Worm (Caenorhabditis elegans) whole organism, mixed stage, embryonic: ENCODE results near the gene M03A8.3.
A peak's percentile ranks its signal among the peaks of the same experiment; 100 is the strongest.

Source experiments
- M03D4.4 ChIP-seq: sonication (generic microtip); optimal IDR thresholded peaks from 2 replicates; lab custom pipeline; 2017; ENCODE audit warnings: mild to moderate bottlenecking, missing genetic modification characterization, missing compliant biosample characterization
- bed-3 ChIP-seq: fragments of 200-800 bp; sonication (Bioruptor generic); optimal IDR thresholded peaks from 3 replicates; lab custom pipeline; 2018; ENCODE audit warnings: mild to moderate bottlenecking, missing genetic modification characterization, moderate library complexity, missing compliant biosample characterization
- blmp-1 ChIP-seq: fragments of 150-350 bp; optimal IDR thresholded peaks from 2 replicates; lab custom pipeline; 2014; ENCODE audit warnings: missing biosample characterization, missing genetic modification characterization
- ceh-39 ChIP-seq: fragments of 150-350 bp; optimal IDR thresholded peaks from 2 replicates; lab custom pipeline; 2014; ENCODE audit warnings: missing biosample characterization, missing genetic modification characterization
- ceh-83 ChIP-seq: fragments of 200-800 bp; sonication (Bioruptor generic); optimal IDR thresholded peaks from 2 replicates; lab custom pipeline; 2018; ENCODE audit warnings: mild to moderate bottlenecking, missing genetic modification characterization, missing compliant biosample characterization
- ces-1 ChIP-seq: fragments of 150-350 bp; optimal IDR thresholded peaks from 2 replicates; lab custom pipeline; 2014; ENCODE audit warnings: missing biosample characterization, missing genetic modification reagents, missing genetic modification characterization
- cnd-1 ChIP-seq: fragments of 200-800 bp; sonication (Bioruptor generic); optimal IDR thresholded peaks from 2 replicates; lab custom pipeline; 2018; ENCODE audit warnings: mild to moderate bottlenecking, missing genetic modification characterization, missing compliant biosample characterization
- drap-1 ChIP-seq: fragments of 200-800 bp; sonication (Bioruptor generic); optimal IDR thresholded peaks from 3 replicates; lab custom pipeline; 2018; ENCODE audit warnings: mild to moderate bottlenecking, missing genetic modification characterization, missing compliant biosample characterization
- flh-1 ChIP-seq: fragments of 200-800 bp; sonication (Bioruptor generic); optimal IDR thresholded peaks from 2 replicates; lab custom pipeline; 2018; ENCODE audit warnings: mild to moderate bottlenecking, missing genetic modification characterization, moderate library complexity, missing compliant biosample characterization
- ham-2 ChIP-seq: fragments of 200-800 bp; sonication (Bioruptor generic); optimal IDR thresholded peaks from 2 replicates; lab custom pipeline; 2018; ENCODE audit warnings: mild to moderate bottlenecking, missing genetic modification characterization, missing compliant biosample characterization
- hlh-1 ChIP-seq: fragments of 150-350 bp; optimal IDR thresholded peaks from 2 replicates; lab custom pipeline; 2014; ENCODE audit warnings: missing biosample characterization, missing genetic modification reagents, missing genetic modification characterization
- lin-13 ChIP-seq: fragments of 150-350 bp; optimal IDR thresholded peaks from 2 replicates; lab custom pipeline; 2014; ENCODE audit warnings: missing biosample characterization, missing genetic modification characterization
- lin-32 ChIP-seq: fragments of 200-800 bp; sonication (Bioruptor generic); optimal IDR thresholded peaks from 2 replicates; lab custom pipeline; 2018; ENCODE audit warnings: mild to moderate bottlenecking, missing genetic modification characterization, missing compliant biosample characterization
- lsy-2 ChIP-seq: fragments of 150-350 bp; optimal IDR thresholded peaks from 2 replicates; lab custom pipeline; 2014; ENCODE audit warnings: missing biosample characterization, missing genetic modification characterization
- mab-5 ChIP-seq: fragments of 150-350 bp; optimal IDR thresholded peaks from 2 replicates; lab custom pipeline; 2014; ENCODE audit warnings: missing biosample characterization, missing genetic modification characterization
- mep-1 ChIP-seq: fragments of 150-350 bp; optimal IDR thresholded peaks from 2 replicates; lab custom pipeline; 2017; ENCODE audit warnings: missing biosample characterization, missing genetic modification reagents, missing genetic modification characterization, inconsistent platforms
- mls-2 ChIP-seq: sonication (generic microtip); optimal IDR thresholded peaks from 2 replicates; lab custom pipeline; 2016; ENCODE audit warnings: mild to moderate bottlenecking, missing genetic modification characterization, moderate library complexity, missing compliant biosample characterization
- nhr-12 ChIP-seq: fragments of 150-350 bp; optimal IDR thresholded peaks from 2 replicates; lab custom pipeline; 2014; ENCODE audit warnings: missing biosample characterization, missing genetic modification characterization
- nhr-2 ChIP-seq: fragments of 150-350 bp; optimal IDR thresholded peaks from 2 replicates; lab custom pipeline; 2014; ENCODE audit warnings: missing biosample characterization, missing genetic modification characterization
- nhr-237 ChIP-seq: fragments of 150-350 bp; optimal IDR thresholded peaks from 2 replicates; lab custom pipeline; 2014; ENCODE audit warnings: missing biosample characterization, missing genetic modification characterization
- nhr-76 ChIP-seq: sonication (generic microtip); optimal IDR thresholded peaks from 2 replicates; lab custom pipeline; 2017; ENCODE audit warnings: missing biosample characterization, missing genetic modification characterization
- pha-4 ChIP-seq: fragments of 150-350 bp; optimal IDR thresholded peaks from 2 replicates; lab custom pipeline; 2018; ENCODE audit warnings: missing biosample characterization, missing genetic modification reagents, missing genetic modification characterization
- sem-2 ChIP-seq: fragments of 200-800 bp; sonication (Bioruptor generic); optimal IDR thresholded peaks from 2 replicates; lab custom pipeline; 2018; ENCODE audit warnings: mild to moderate bottlenecking, missing genetic modification characterization, missing compliant biosample characterization
- snpc-4 ChIP-seq: fragments of 150-350 bp; optimal IDR thresholded peaks from 2 replicates; lab custom pipeline; 2014; ENCODE audit warnings: missing biosample characterization, missing genetic modification characterization
- tbx-8 ChIP-seq: fragments of 200-800 bp; sonication (Bioruptor generic); optimal IDR thresholded peaks from 2 replicates; lab custom pipeline; 2018; ENCODE audit warnings: mild to moderate bottlenecking, missing genetic modification characterization, moderate library complexity, missing compliant biosample characterization
- unc-120 ChIP-seq: sonication (generic microtip); optimal IDR thresholded peaks from 2 replicates; lab custom pipeline; 2017; ENCODE audit warnings: missing genetic modification characterization, missing compliant biosample characterization; ENCODE audit not compliant: poor library complexity, severe bottlenecking
- unc-39 ChIP-seq: fragments of 150-350 bp; optimal IDR thresholded peaks from 2 replicates; lab custom pipeline; 2014; ENCODE audit warnings: missing biosample characterization, missing genetic modification characterization
- unc-62 ChIP-seq: fragments of 150-350 bp; optimal IDR thresholded peaks from 2 replicates; lab custom pipeline; 2014; ENCODE audit warnings: missing biosample characterization, missing genetic modification reagents, missing genetic modification characterization
- zip-8 ChIP-seq: fragments of 150-350 bp; optimal IDR thresholded peaks from 2 replicates; lab custom pipeline; 2014; ENCODE audit warnings: missing biosample characterization, missing genetic modification characterization
- ztf-11 ChIP-seq: fragments of 150-350 bp; optimal IDR thresholded peaks from 2 replicates; lab custom pipeline; 2014; ENCODE audit warnings: missing biosample characterization, missing genetic modification characterization

Gene M03A8.3

ce11 chrX:6795843-6796521 is 3.9 kb upstream of the M03A8.3 start:
- TF ChIP-seq tbx-8 = no peak
- TF ChIP-seq pha-4 = no peak
- no peak for TF ChIP-seq unc-39 (tag; lab: Kevin White, UChicago)
- TF ChIP-seq drap-1 = no peak
- TF ChIP-seq ceh-83 (GFP tag; lab: Kevin White, UChicago) = no peak
- no peak for TF ChIP-seq cnd-1 (tag; lab: Kevin White, UChicago)
- no peak for TF ChIP-seq nhr-2 (tag; lab: Kevin White, UChicago)
- TF ChIP-seq unc-62 (GFP tag; lab: Kevin White, UChicago) = no peak
- TF ChIP-seq ceh-39 (tag; lab: Kevin White, UChicago) = no peak
- no peak for TF ChIP-seq ham-2 (GFP tag; lab: Kevin White, UChicago)
- no peak for TF ChIP-seq nhr-237 (tag; lab: Kevin White, UChicago)
- TF ChIP-seq lin-13 (tag; lab: Kevin White, UChicago) = no peak
- TF ChIP-seq mab-5 (tag; lab: Kevin White, UChicago) = no peak
- no peak for TF ChIP-seq sem-2 (GFP tag; lab: Kevin White, UChicago)
- no peak for TF ChIP-seq blmp-1

ce11 chrX:6801546-6801945 is 1.7 kb downstream of the M03A8.3 start:
- TF ChIP-seq hlh-1 (tag; lab: Kevin White, UChicago) (peak; percentile 82), ztf-11 (tag; lab: Kevin White, UChicago) (no peak)

DNA sequence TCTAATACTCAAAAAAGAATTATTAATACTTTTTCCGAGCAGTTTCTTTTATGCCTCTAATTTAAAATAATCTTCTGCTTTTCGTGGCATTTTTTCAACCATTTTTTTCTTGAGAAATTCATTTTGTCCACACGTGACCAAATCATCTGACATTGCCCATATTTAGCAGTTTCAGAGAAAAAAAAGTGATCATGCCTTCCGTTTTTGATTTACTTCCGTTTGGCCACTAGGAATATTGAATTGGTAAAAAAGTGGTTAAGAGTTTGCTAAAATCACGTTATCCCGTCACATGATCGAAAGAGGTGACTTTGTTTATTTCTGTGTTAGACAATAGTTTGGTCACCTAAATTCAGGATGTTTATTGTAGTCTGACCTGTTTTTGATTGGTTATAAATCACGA is 4.6 kb downstream of the M03A8.3 start:
- TF ChIP-seq lsy-2 (tag; lab: Kevin White, UChicago) (no peak), zip-8 (tag; lab: Kevin White, UChicago) (no peak), lin-32 (GFP tag; lab: Kevin White, UChicago) (no peak), hlh-1 (tag; lab: Kevin White, UChicago) (no peak), lin-13 (tag; lab: Kevin White, UChicago) (no peak), nhr-2 (tag; lab: Kevin White, UChicago) (no peak), snpc-4 (tag; lab: Kevin White, UChicago) (no peak), blmp-1 (no peak), bed-3 (GFP tag; lab: Kevin White, UChicago) (no peak), nhr-237 (tag; lab: Kevin White, UChicago) (no peak)

DNA sequence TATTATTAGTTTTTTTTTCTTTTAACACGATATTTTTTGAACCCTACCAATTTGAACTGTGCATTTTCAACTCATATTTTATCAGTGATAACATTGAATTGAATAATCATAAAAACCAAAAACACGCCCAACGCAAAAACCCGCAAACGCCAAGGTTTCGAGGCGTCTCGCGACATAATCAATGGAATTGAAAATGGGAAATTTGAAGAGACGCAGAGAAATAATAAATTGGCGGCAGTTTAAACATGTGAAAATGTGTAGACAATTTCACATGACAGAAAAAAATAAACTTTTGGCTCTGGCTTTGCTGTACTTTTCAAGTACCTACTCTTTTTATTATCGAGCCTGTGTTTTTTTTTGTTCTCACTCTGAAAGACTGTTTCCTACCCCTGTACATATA is 5.0 kb downstream of the M03A8.3 start:
- TF ChIP-seq ztf-11 (tag; lab: Kevin White, UChicago) = no peak
- TF ChIP-seq mep-1 = peak; percentile 16
- no peak for TF ChIP-seq unc-39 (tag; lab: Kevin White, UChicago)
- peak; percentile 86 for TF ChIP-seq ces-1 (GFP tag; lab: Kevin White, UChicago)
- peak; percentile 29 for TF ChIP-seq pha-4
- TF ChIP-seq tbx-8 = no peak

ce11 chrX:6805427-6805826 is 5.6 kb downstream of the M03A8.3 start:
- TF ChIP-seq nhr-2 (tag; lab: Kevin White, UChicago) (no peak), hlh-1 (tag; lab: Kevin White, UChicago) (no peak), mls-2 (tag; lab: Kevin White, UChicago) (no peak), ztf-11 (tag; lab: Kevin White, UChicago) (no peak), flh-1 (no peak), ces-1 (GFP tag; lab: Kevin White, UChicago) (no peak), nhr-237 (tag; lab: Kevin White, UChicago) (no peak), mab-5 (tag; lab: Kevin White, UChicago) (no peak), tbx-8 (no peak), unc-39 (tag; lab: Kevin White, UChicago) (no peak), nhr-12 (tag; lab: Kevin White, UChicago) (no peak), ham-2 (GFP tag; lab: Kevin White, UChicago) (no peak), snpc-4 (tag; lab: Kevin White, UChicago) (no peak), cnd-1 (tag; lab: Kevin White, UChicago) (no peak), blmp-1 (no peak), M03D4.4 (tag; lab: Kevin White, UChicago) (no peak), unc-62 (GFP tag; lab: Kevin White, UChicago) (no peak)

DNA sequence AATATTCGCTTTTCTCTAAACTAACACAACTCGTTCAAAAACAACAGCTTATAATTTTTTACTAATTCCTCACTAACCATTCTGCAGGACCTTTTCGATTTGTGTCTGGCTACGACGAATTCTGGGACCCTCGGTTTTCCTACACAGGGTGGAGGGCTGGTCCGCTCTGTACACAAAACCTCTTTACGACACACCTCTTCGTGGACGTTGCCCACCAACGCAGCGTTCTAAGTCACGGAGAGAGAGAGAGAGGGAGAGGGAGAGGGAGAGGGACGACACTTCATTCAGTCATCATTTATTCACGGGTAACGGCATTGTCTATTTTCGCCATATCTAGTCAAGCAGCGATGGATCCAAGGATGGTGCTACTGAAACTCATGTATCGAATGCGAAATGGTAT is 6.6 kb downstream of the M03A8.3 start, which contains the start of gene atg-2:
TSS of gene atg-2 (plus strand) at position 301 of the 400 bp plus-strand sequence.
- TF ChIP-seq unc-120 (peak; percentile 8), drap-1 (peak; percentile 25), hlh-1 (tag; lab: Kevin White, UChicago) (peak; percentile 10), nhr-76 (tag; lab: Kevin White, UChicago) (no peak)
